Worm (Caenorhabditis elegans): ENCODE results near the gene Y54F10BM.12.

Y54F10BM.12 gene

ce11 chrIII:2281975-2282957 is 47.2 kb downstream of the Y54F10BM.12 start, which contains the start of gene Y54F10BM.3:
TSS of gene Y54F10BM.3 (plus strand) at chrIII:2282025.
- peak; percentile 97 for TF ChIP-seq ceh-28 (tag; optimal IDR thresholded peaks at IDR 0.05)
- TF ChIP-seq nhr-41 (GFP tag; IDR thresholded peaks at IDR 0.05): no peak

ce11 chrIII:2280569-2280968 is 48.9 kb downstream of the Y54F10BM.12 start, which contains the start of gene Y54F10BM.22:
TSS of gene Y54F10BM.22 (plus strand) at chrIII:2280899.
- TF ChIP-seq ama-1 (optimal IDR thresholded peaks at IDR 0.05): no peak
- peak; percentile 3 for TF ChIP-seq hlh-30 (tag; optimal IDR thresholded peaks at IDR 0.05; ENCODE audit: insufficient read depth)
- TF ChIP-seq T20F7.1 (GFP tag; optimal IDR thresholded peaks at IDR 0.05): no peak
- no peak for TF ChIP-seq D1046.2 (GFP tag; IDR thresholded peaks at IDR 0.05)

- TF ChIP-seq nhr-102 (tag; optimal IDR thresholded peaks at IDR 0.05) (no peak), F44E2.7 (GFP tag; IDR thresholded peaks at IDR 0.05) (no peak), nhr-41 (GFP tag; IDR thresholded peaks at IDR 0.05) (no peak), hlh-30 (tag; optimal IDR thresholded peaks at IDR 0.05; ENCODE audit: insufficient read depth) (no peak), lin-39 (tag; optimal IDR thresholded peaks at IDR 0.05) (no peak), ztf-7 (tag; optimal IDR thresholded peaks at IDR 0.05) (no peak), nhr-28 (tag; optimal IDR thresholded peaks at IDR 0.05) (no peak), daf-8 (GFP tag; IDR thresholded peaks at IDR 0.05) (no peak)
These were observed 50.0 kb downstream of the Y54F10BM.12 start, which contains the start of gene Y54F10BM.23 for ce11 chrIII:2279457-2279856. TSS of gene Y54F10BM.23 (minus strand) at chrIII:2279557.

Data from whole organism, L4 larva.